Worm (Caenorhabditis elegans) whole organism, young adult: ENCODE measurements around the gene best-18.

Experiments used
- B0261.1 ChIP-seq: sonication (generic microtip); optimal IDR thresholded peaks from 2 replicates; lab custom pipeline; 2016; ENCODE audit warnings: mild to moderate bottlenecking, missing genetic modification characterization, moderate library complexity, missing compliant biosample characterization
- B0336.3 ChIP-seq: fragments of 200-800 bp; sonication (Bioruptor generic); IDR thresholded peaks from 2 replicates; pipeline ENCODE4 v1.3.6; 2022; ENCODE audit warnings: missing genetic modification characterization, missing compliant biosample characterization
- D2030.7 ChIP-seq: fragments of 200-800 bp; sonication (Bioruptor generic); IDR thresholded peaks from 2 replicates; pipeline ENCODE4 v1.3.6; 2022; ENCODE audit warnings: missing genetic modification reagents, missing genetic modification characterization, missing compliant biosample characterization
- F23B12.7 ChIP-seq: sonication (generic microtip); optimal IDR thresholded peaks from 2 replicates; lab custom pipeline; 2017; ENCODE audit warnings: missing genetic modification characterization, mild to moderate bottlenecking, missing compliant biosample characterization, antibody characterized with exemption, moderate library complexity; ENCODE audit not compliant: insufficient read depth
- F57C9.4 ChIP-seq: sonication (generic microtip); optimal IDR thresholded peaks from 2 replicates; lab custom pipeline; 2017; ENCODE audit warnings: mild to moderate bottlenecking, missing genetic modification characterization, missing compliant biosample characterization
- T07F8.4 ChIP-seq: sonication (generic microtip); optimal IDR thresholded peaks from 2 replicates; lab custom pipeline; 2016; ENCODE audit warnings: mild to moderate bottlenecking, missing genetic modification characterization, moderate library complexity, missing compliant biosample characterization
- Y53F4B.3 ChIP-seq: fragments of 200-800 bp; sonication (Bioruptor generic); IDR thresholded peaks from 2 replicates; pipeline ENCODE4 v1.3.6; 2022; ENCODE audit warnings: missing genetic modification reagents, missing genetic modification characterization, missing compliant biosample characterization
- Y53G8AR.9 ChIP-seq: fragments of 200-800 bp; sonication (Bioruptor generic); conservative IDR thresholded peaks from 2 replicates; pipeline ENCODE4 v1.3.6; 2022; ENCODE audit warnings: missing genetic modification reagents, missing genetic modification characterization, missing compliant biosample characterization
- Y56A3A.18 ChIP-seq: fragments of 200-800 bp; sonication (Bioruptor generic); IDR thresholded peaks from 2 replicates; pipeline ENCODE4 v1.3.6; 2022; ENCODE audit warnings: missing genetic modification reagents, missing genetic modification characterization, missing compliant biosample characterization
- Y95B8A.8 ChIP-seq: fragments of 200-800 bp; sonication (Bioruptor generic); IDR thresholded peaks from 2 replicates; pipeline ENCODE4 v1.3.6; 2022; ENCODE audit warnings: missing genetic modification reagents, missing genetic modification characterization, missing compliant biosample characterization
- aptf-2 ChIP-seq: fragments of 200-800 bp; sonication (Bioruptor generic); conservative IDR thresholded peaks from 2 replicates; pipeline ENCODE4 v1.3.6; 2022; ENCODE audit warnings: missing genetic modification reagents, missing genetic modification characterization, missing compliant biosample characterization
- athp-1 ChIP-seq: sonication (generic microtip); optimal IDR thresholded peaks from 2 replicates; lab custom pipeline; 2017; ENCODE audit warnings: mild to moderate bottlenecking, missing genetic modification characterization, missing compliant biosample characterization
- attf-5 ChIP-seq: fragments of 200-800 bp; sonication (Bioruptor generic); optimal IDR thresholded peaks from 2 replicates; lab custom pipeline; 2018; ENCODE audit warnings: mild to moderate bottlenecking, missing genetic modification characterization, missing compliant biosample characterization
- attf-6 ChIP-seq: fragments of 200-800 bp; sonication (Bioruptor generic); IDR thresholded peaks from 2 replicates; pipeline ENCODE4 v1.3.6; 2022; ENCODE audit warnings: missing genetic modification reagents, missing genetic modification characterization, missing compliant biosample characterization
- bed-2 ChIP-seq: fragments of 200-800 bp; sonication (Bioruptor generic); IDR thresholded peaks from 2 replicates; pipeline ENCODE4 v1.3.6; 2022; ENCODE audit warnings: missing genetic modification reagents, missing genetic modification characterization, missing compliant biosample characterization
- ccch-3 ChIP-seq: fragments of 200-800 bp; sonication (Bioruptor generic); optimal IDR thresholded peaks from 2 replicates; lab custom pipeline; 2018; ENCODE audit warnings: mild to moderate bottlenecking, missing genetic modification characterization, missing compliant biosample characterization
- cebp-1 ChIP-seq, 2 experiments: fragments of 200-800 bp in 1 of 2; sonication (Bioruptor generic) in 1 of 2; sonication (generic microtip) in 1 of 2; IDR thresholded peaks in 1 of 2; optimal IDR thresholded peaks in 1 of 2; 2 replicates each; pipeline versions ENCODE4 v1.3.6 to Lab custom; 2017 to 2022; ENCODE audit warnings: missing compliant biosample characterization in 2 of 2, missing genetic modification characterization in 2 of 2, mild to moderate bottlenecking in 1 of 2, missing genetic modification reagents in 1 of 2, moderate library complexity in 1 of 2
- cebp-2 ChIP-seq: fragments of 200-800 bp; sonication (Bioruptor generic); IDR thresholded peaks from 2 replicates; pipeline ENCODE4 v1.3.6; 2022; ENCODE audit warnings: missing genetic modification characterization, missing compliant biosample characterization
- ceh-79 ChIP-seq: sonication (generic microtip); optimal IDR thresholded peaks from 2 replicates; lab custom pipeline; 2017; ENCODE audit warnings: mild to moderate bottlenecking, missing genetic modification characterization, missing compliant biosample characterization
- dox-1 ChIP-seq: fragments of 200-800 bp; sonication (Bioruptor generic); IDR thresholded peaks from 2 replicates; pipeline ENCODE4 v1.3.6; 2022; ENCODE audit warnings: missing genetic modification reagents, missing genetic modification characterization, missing compliant biosample characterization
- dpff-1 ChIP-seq: sonication (generic microtip); optimal IDR thresholded peaks from 2 replicates; lab custom pipeline; 2017; ENCODE audit warnings: mild to moderate bottlenecking, missing genetic modification characterization, missing compliant biosample characterization
- dpl-1 ChIP-seq: fragments of 150-350 bp; optimal IDR thresholded peaks from 2 replicates; lab custom pipeline; 2014; ENCODE audit warnings: missing biosample characterization, missing genetic modification reagents, missing genetic modification characterization
- efl-1 ChIP-seq: fragments of 150-350 bp; optimal IDR thresholded peaks from 2 replicates; lab custom pipeline; 2014; ENCODE audit warnings: missing biosample characterization, missing genetic modification reagents, missing genetic modification characterization
- ets-4 ChIP-seq: fragments of 200-800 bp; sonication (Bioruptor generic); optimal IDR thresholded peaks from 2 replicates; lab custom pipeline; 2018; ENCODE audit warnings: mild to moderate bottlenecking, missing genetic modification characterization, missing compliant biosample characterization
- gei-17 ChIP-seq: fragments of 200-800 bp; sonication (Bioruptor generic); optimal IDR thresholded peaks from 2 replicates; lab custom pipeline; 2018; ENCODE audit warnings: mild to moderate bottlenecking, missing genetic modification characterization, missing compliant biosample characterization
- hmg-20 ChIP-seq: fragments of 200-800 bp; sonication (Bioruptor generic); IDR thresholded peaks from 2 replicates; pipeline ENCODE4 v1.3.6; 2022; ENCODE audit warnings: missing genetic modification reagents, missing genetic modification characterization, missing compliant biosample characterization
- hsf-1 ChIP-seq: fragments of 200-800 bp; sonication (Bioruptor generic); IDR thresholded peaks from 2 replicates; pipeline ENCODE4 v1.3.6; 2022; ENCODE audit warnings: missing genetic modification reagents, missing genetic modification characterization, missing compliant biosample characterization
- lag-1 ChIP-seq: fragments of 200-800 bp; sonication (Bioruptor generic); IDR thresholded peaks from 2 replicates; pipeline ENCODE4 v1.3.6; 2022; ENCODE audit warnings: missing genetic modification reagents, missing genetic modification characterization, missing compliant biosample characterization
- let-526 ChIP-seq: fragments of 200-800 bp; sonication (Bioruptor generic); IDR thresholded peaks from 2 replicates; pipeline ENCODE4 v1.3.6; 2022; ENCODE audit warnings: missing genetic modification reagents, missing genetic modification characterization, missing compliant biosample characterization
- lin-26 ChIP-seq: fragments of 200-800 bp; sonication (Bioruptor generic); IDR thresholded peaks from 2 replicates; pipeline ENCODE4 v1.3.6; 2022; ENCODE audit warnings: missing genetic modification reagents, missing genetic modification characterization, missing compliant biosample characterization
- lin-54 ChIP-seq: fragments of 200-800 bp; sonication (Bioruptor generic); optimal IDR thresholded peaks from 2 replicates; lab custom pipeline; 2018; ENCODE audit warnings: mild to moderate bottlenecking, missing genetic modification characterization, missing compliant biosample characterization
- lsl-1 ChIP-seq: fragments of 200-800 bp; sonication (Bioruptor generic); optimal IDR thresholded peaks from 2 replicates; lab custom pipeline; 2018; ENCODE audit warnings: mild to moderate bottlenecking, missing genetic modification characterization, moderate library complexity, missing compliant biosample characterization
- madf-10 ChIP-seq: sonication (generic microtip); optimal IDR thresholded peaks from 2 replicates; lab custom pipeline; 2016; ENCODE audit warnings: mild to moderate bottlenecking, missing genetic modification characterization, missing compliant biosample characterization
- mcd-1 ChIP-seq: fragments of 200-800 bp; sonication (Bioruptor generic); IDR thresholded peaks from 2 replicates; pipeline ENCODE4 v1.3.6; 2022; ENCODE audit warnings: missing genetic modification reagents, missing genetic modification characterization, missing compliant biosample characterization
- mel-28 ChIP-seq: sonication (generic microtip); optimal IDR thresholded peaks from 2 replicates; lab custom pipeline; 2016; ENCODE audit warnings: borderline replicate concordance, mild to moderate bottlenecking, missing genetic modification characterization, missing compliant biosample characterization
- mes-4 ChIP-seq: sonication (generic microtip); optimal IDR thresholded peaks from 2 replicates; lab custom pipeline; 2016; ENCODE audit warnings: missing genotype, missing genetic modification characterization, missing compliant biosample characterization
- mxl-1 ChIP-seq: sonication (generic microtip); optimal IDR thresholded peaks from 2 replicates; lab custom pipeline; 2016; ENCODE audit warnings: missing genetic modification characterization, missing compliant biosample characterization
- nfyb-1 ChIP-seq: fragments of 200-800 bp; sonication (Bioruptor generic); IDR thresholded peaks from 2 replicates; pipeline ENCODE4 v1.3.6; 2022; ENCODE audit warnings: missing genetic modification reagents, missing genetic modification characterization, missing compliant biosample characterization
- nhr-120 ChIP-seq: fragments of 200-800 bp; sonication (Bioruptor generic); IDR thresholded peaks from 2 replicates; pipeline ENCODE4 v1.3.6; 2022; ENCODE audit warnings: missing genetic modification characterization, missing compliant biosample characterization
- nhr-27 ChIP-seq: fragments of 200-800 bp; sonication (Bioruptor generic); optimal IDR thresholded peaks from 2 replicates; lab custom pipeline; 2018; ENCODE audit warnings: mild to moderate bottlenecking, missing genetic modification characterization, moderate library complexity, missing compliant biosample characterization
- nhr-90 ChIP-seq: sonication (generic microtip); optimal IDR thresholded peaks from 2 replicates; lab custom pipeline; 2016; ENCODE audit warnings: missing genotype, mild to moderate bottlenecking, missing genetic modification characterization, missing compliant biosample characterization
- pbrm-1 ChIP-seq: fragments of 200-800 bp; sonication (Bioruptor generic); IDR thresholded peaks from 2 replicates; pipeline ENCODE4 v1.3.6; 2022; ENCODE audit warnings: missing genetic modification reagents, missing genetic modification characterization, missing compliant biosample characterization
- rcor-1 ChIP-seq: fragments of 200-800 bp; sonication (Bioruptor generic); IDR thresholded peaks from 2 replicates; pipeline ENCODE4 v1.3.6; 2022; ENCODE audit warnings: missing genetic modification reagents, missing genetic modification characterization, missing compliant biosample characterization
- sdz-38 ChIP-seq: sonication (generic microtip); optimal IDR thresholded peaks from 2 replicates; lab custom pipeline; 2016; ENCODE audit warnings: missing genotype, missing genetic modification characterization, missing compliant biosample characterization
- snpc-3.4 ChIP-seq: sonication (generic microtip); optimal IDR thresholded peaks from 2 replicates; lab custom pipeline; 2017; ENCODE audit warnings: missing genetic modification characterization, mild to moderate bottlenecking, missing compliant biosample characterization, antibody characterized with exemption, moderate library complexity, missing genotype, missing genetic modification reagents
- sptf-2 ChIP-seq: fragments of 200-800 bp; sonication (Bioruptor generic); optimal IDR thresholded peaks from 2 replicates; lab custom pipeline; 2018; ENCODE audit warnings: mild to moderate bottlenecking, missing genetic modification characterization, missing compliant biosample characterization
- unc-62 ChIP-seq: fragments of 150-350 bp; optimal IDR thresholded peaks from 2 replicates; lab custom pipeline; 2014; ENCODE audit warnings: missing biosample characterization, missing genetic modification reagents, missing genetic modification characterization
- ztf-22 ChIP-seq: fragments of 200-800 bp; sonication (Bioruptor generic); optimal IDR thresholded peaks from 2 replicates; lab custom pipeline; 2018; ENCODE audit warnings: mild to moderate bottlenecking, missing genetic modification characterization, moderate library complexity, missing compliant biosample characterization
- ztf-28 ChIP-seq: fragments of 200-800 bp; sonication (Bioruptor generic); IDR thresholded peaks from 2 replicates; pipeline ENCODE4 v1.3.6; 2022; ENCODE audit warnings: missing genetic modification reagents, missing genetic modification characterization, missing compliant biosample characterization

best-18 gene

ce11 chrIII:10214540-10214979 lies 2.4 kb downstream of the best-18 start (continued):
- TF ChIP-seq nfyb-1 (GFP tag; lab: Robert Waterston, UW) (peak; percentile 89), efl-1 (GFP tag; lab: Kevin White, UChicago) (peak; percentile 0), D2030.7 (GFP tag; lab: Robert Waterston, UW) (0 out of 2 replicates have a peak, but pooled peaks have one; percentile 29), athp-1 (tag; lab: Kevin White, UChicago) (peak; percentile 92), T07F8.4 (no peak), aptf-2 (GFP tag; lab: Robert Waterston, UW) (no peak), attf-6 (no peak), lag-1 (GFP tag; lab: Robert Waterston, UW) (no peak), ccch-3 (GFP tag; lab: Kevin White, UChicago) (no peak), nhr-120 (no peak), cebp-1 (GFP tag; IDR thresholded peaks at IDR 0.05; lab: Robert Waterston, UW) (peak; percentile 54; the same call in 1 of the 2 replicates), cebp-1 (tag; optimal IDR thresholded peaks at IDR 0.05; lab: Kevin White, UChicago) (peak; percentile 88), mcd-1 (GFP tag; lab: Robert Waterston, UW) (peak; percentile 59), mxl-1 (peak; percentile 45), F57C9.4 (tag; lab: Kevin White, UChicago) (peak; percentile 25), cebp-2 (GFP tag; lab: Robert Waterston, UW) (peak; percentile 52; the same call in 1 of the 2 replicates), ztf-28 (GFP tag; lab: Robert Waterston, UW) (no peak), ets-4 (GFP tag; lab: Kevin White, UChicago) (peak; percentile 29), snpc-3.4 (tag; lab: Kevin White, UChicago) (peak; percentile 69), Y53G8AR.9 (peak; percentile 96), gei-17 (GFP tag; lab: Kevin White, UChicago) (peak; percentile 49), let-526 (GFP tag; lab: Robert Waterston, UW) (peak; percentile 87), mel-28 (peak; percentile 0), bed-2 (GFP tag; lab: Robert Waterston, UW) (no peak), nhr-90 (tag; lab: Kevin White, UChicago) (peak; percentile 68), Y95B8A.8 (GFP tag; lab: Robert Waterston, UW) (peak; percentile 79), hmg-20 (GFP tag; lab: Robert Waterston, UW) (0 out of 2 replicates have a peak, but pooled peaks have one; percentile 3), lin-26 (GFP tag; lab: Robert Waterston, UW) (peak; percentile 70), ztf-22 (GFP tag; lab: Kevin White, UChicago) (peak; percentile 77), sptf-2 (GFP tag; lab: Kevin White, UChicago) (no peak), dox-1 (peak; percentile 72), lin-54 (peak; percentile 73), nhr-27 (tag; lab: Kevin White, UChicago) (no peak), Y53F4B.3 (no peak), madf-10 (tag; lab: Kevin White, UChicago) (peak; percentile 81), pbrm-1 (GFP tag; lab: Robert Waterston, UW) (0 out of 2 replicates have a peak, but pooled peaks have one; percentile 59), unc-62 (GFP tag; lab: Kevin White, UChicago) (no peak), attf-5 (GFP tag; lab: Kevin White, UChicago) (peak; percentile 44), dpff-1 (tag; lab: Kevin White, UChicago) (no peak), B0261.1 (tag; lab: Kevin White, UChicago) (peak; percentile 11), F23B12.7 (no peak), rcor-1 (GFP tag; lab: Robert Waterston, UW) (peak; percentile 54), hsf-1 (GFP tag; lab: Robert Waterston, UW) (peak; percentile 58; the same call in 1 of the 2 replicates), mes-4 (no peak), lsl-1 (GFP tag; lab: Kevin White, UChicago) (peak; percentile 12), sdz-38 (tag; lab: Kevin White, UChicago) (no peak), dpl-1 (GFP tag; lab: Kevin White, UChicago) (no peak), Y56A3A.18 (GFP tag; lab: Robert Waterston, UW) (peak; percentile 94), B0336.3 (GFP tag; lab: Robert Waterston, UW) (peak; percentile 96), ceh-79 (tag; lab: Kevin White, UChicago) (peak; percentile 44)
